Worm (Caenorhabditis elegans): ENCODE data around the gene uda-1.

ce11 chrV:10054872-10055271, 50.3 kb downstream of the uda-1 start, which contains the start of gene yif-1:
- TF ChIP-seq tab-1 (GFP tag; IDR thresholded peaks at IDR 0.05) = no peak
- no peak for TF ChIP-seq ztf-29 (GFP tag; IDR thresholded peaks at IDR 0.05)
- no peak for TF ChIP-seq T22C8.4 (GFP tag; IDR thresholded peaks at IDR 0.05)
- no peak for TF ChIP-seq flt-1 (GFP tag; IDR thresholded peaks at IDR 0.05)
- TF ChIP-seq ref-1 (GFP tag; conservative IDR thresholded peaks at IDR 0.05) = no peak
- TF ChIP-seq klf-2 (GFP tag; conservative IDR thresholded peaks at IDR 0.05) = no peak
- TF ChIP-seq cog-1 (tag; optimal IDR thresholded peaks at IDR 0.05) = no peak

Measured in whole organism, midembryonic.